Worm (Caenorhabditis elegans) whole organism, young adult: ENCODE measurements around the gene bicd-1.
A peak's percentile ranks its signal among the peaks of the same experiment; 100 is the strongest.

Experiments used
- C06A6.2 ChIP-seq: fragments of 200-800 bp; sonication (Bioruptor generic); conservative IDR thresholded peaks from 2 replicates; pipeline ENCODE4 v1.3.6; 2022; ENCODE audit warnings: missing genetic modification characterization, missing compliant biosample characterization
- D2030.7 ChIP-seq: fragments of 200-800 bp; sonication (Bioruptor generic); IDR thresholded peaks from 2 replicates; pipeline ENCODE4 v1.3.6; 2022; ENCODE audit warnings: missing genetic modification reagents, missing genetic modification characterization, missing compliant biosample characterization
- F23B12.7 ChIP-seq: sonication (generic microtip); optimal IDR thresholded peaks from 2 replicates; lab custom pipeline; 2017; ENCODE audit warnings: missing genetic modification characterization, mild to moderate bottlenecking, missing compliant biosample characterization, antibody characterized with exemption, moderate library complexity; ENCODE audit not compliant: insufficient read depth
- F33H1.4 ChIP-seq: fragments of 200-800 bp; sonication (Bioruptor generic); IDR thresholded peaks from 2 replicates; pipeline ENCODE4 v1.3.6; 2022; ENCODE audit warnings: missing genetic modification reagents, missing genetic modification characterization, missing compliant biosample characterization
- F49E8.2 ChIP-seq: sonication (generic microtip); optimal IDR thresholded peaks from 3 replicates; lab custom pipeline; 2017; ENCODE audit warnings: missing genetic modification characterization, mild to moderate bottlenecking, missing compliant biosample characterization, antibody characterized with exemption, moderate library complexity; ENCODE audit not compliant: insufficient read depth
- K12H6.12 ChIP-seq: fragments of 200-800 bp; sonication (Bioruptor generic); optimal IDR thresholded peaks from 2 replicates; lab custom pipeline; 2018; ENCODE audit warnings: mild to moderate bottlenecking, missing genetic modification characterization, missing compliant biosample characterization
- Y53F4B.3 ChIP-seq: fragments of 200-800 bp; sonication (Bioruptor generic); IDR thresholded peaks from 2 replicates; pipeline ENCODE4 v1.3.6; 2022; ENCODE audit warnings: missing genetic modification reagents, missing genetic modification characterization, missing compliant biosample characterization
- Y95B8A.8 ChIP-seq: fragments of 200-800 bp; sonication (Bioruptor generic); IDR thresholded peaks from 2 replicates; pipeline ENCODE4 v1.3.6; 2022; ENCODE audit warnings: missing genetic modification reagents, missing genetic modification characterization, missing compliant biosample characterization
- akir-1 ChIP-seq: fragments of 200-800 bp; sonication (Bioruptor generic); optimal IDR thresholded peaks from 2 replicates; lab custom pipeline; 2018; ENCODE audit warnings: mild to moderate bottlenecking, missing genetic modification characterization, moderate library complexity, missing compliant biosample characterization
- ama-1 ChIP-seq, 3 experiments: fragments of 150-350 bp in 1 of 3; sonication (generic microtip) in 2 of 3; optimal IDR thresholded peaks; 2 replicates each; lab custom pipeline; 2014 to 2018; ENCODE audit warnings: missing biosample characterization in 2 of 3, missing genetic modification characterization in 2 of 3, missing genetic modification reagents in 2 of 3
- attf-5 ChIP-seq: fragments of 200-800 bp; sonication (Bioruptor generic); optimal IDR thresholded peaks from 2 replicates; lab custom pipeline; 2018; ENCODE audit warnings: mild to moderate bottlenecking, missing genetic modification characterization, missing compliant biosample characterization
- cebp-1 ChIP-seq, 2 experiments: fragments of 200-800 bp in 1 of 2; sonication (Bioruptor generic) in 1 of 2; sonication (generic microtip) in 1 of 2; IDR thresholded peaks in 1 of 2; optimal IDR thresholded peaks in 1 of 2; 2 replicates each; pipeline versions ENCODE4 v1.3.6 to Lab custom; 2017 to 2022; ENCODE audit warnings: missing compliant biosample characterization in 2 of 2, missing genetic modification characterization in 2 of 2, mild to moderate bottlenecking in 1 of 2, missing genetic modification reagents in 1 of 2, moderate library complexity in 1 of 2
- ceh-79 ChIP-seq: sonication (generic microtip); optimal IDR thresholded peaks from 2 replicates; lab custom pipeline; 2017; ENCODE audit warnings: mild to moderate bottlenecking, missing genetic modification characterization, missing compliant biosample characterization
- chd-7 ChIP-seq: sonication (generic microtip); optimal IDR thresholded peaks from 2 replicates; lab custom pipeline; 2016; ENCODE audit warnings: mild to moderate bottlenecking, missing genetic modification characterization, moderate library complexity, missing compliant biosample characterization
- dox-1 ChIP-seq: fragments of 200-800 bp; sonication (Bioruptor generic); IDR thresholded peaks from 2 replicates; pipeline ENCODE4 v1.3.6; 2022; ENCODE audit warnings: missing genetic modification reagents, missing genetic modification characterization, missing compliant biosample characterization
- dpl-1 ChIP-seq: fragments of 150-350 bp; optimal IDR thresholded peaks from 2 replicates; lab custom pipeline; 2014; ENCODE audit warnings: missing biosample characterization, missing genetic modification reagents, missing genetic modification characterization
- efl-1 ChIP-seq: fragments of 150-350 bp; optimal IDR thresholded peaks from 2 replicates; lab custom pipeline; 2014; ENCODE audit warnings: missing biosample characterization, missing genetic modification reagents, missing genetic modification characterization
- egrh-3 ChIP-seq: fragments of 200-800 bp; sonication (Bioruptor generic); IDR thresholded peaks from 2 replicates; pipeline ENCODE4 v1.3.6; 2022; ENCODE audit warnings: missing genetic modification reagents, missing genetic modification characterization, missing compliant biosample characterization
- hmg-1.2 ChIP-seq: fragments of 200-800 bp; sonication (Bioruptor generic); IDR thresholded peaks from 2 replicates; pipeline ENCODE4 v1.3.6; 2022; ENCODE audit warnings: missing genetic modification reagents, missing genetic modification characterization, missing compliant biosample characterization
- hrde-1 ChIP-seq: sonication (generic microtip); optimal IDR thresholded peaks from 2 replicates; lab custom pipeline; 2016; ENCODE audit warnings: missing genetic modification characterization, mild to moderate bottlenecking, missing compliant biosample characterization, moderate library complexity, missing genotype, missing genetic modification reagents, borderline replicate concordance
- let-607 ChIP-seq, 2 experiments: fragments of 200-800 bp in 1 of 2; sonication (Bioruptor generic) in 1 of 2; sonication (generic microtip) in 1 of 2; optimal IDR thresholded peaks; 2 replicates each; lab custom pipeline; 2016 to 2018; ENCODE audit warnings: mild to moderate bottlenecking in 2 of 2, missing compliant biosample characterization in 2 of 2, missing genetic modification characterization in 2 of 2, moderate library complexity in 2 of 2, missing genotype in 1 of 2
- lin-35 ChIP-seq, 3 experiments: fragments of 150-350 bp in 2 of 3; sonication (generic microtip) in 1 of 3; optimal IDR thresholded peaks; 2 replicates each; lab custom pipeline; 2014 to 2018; ENCODE audit warnings: missing biosample characterization in 3 of 3, missing genetic modification characterization in 3 of 3, missing genetic modification reagents in 3 of 3
- lin-40 ChIP-seq: sonication (generic microtip); optimal IDR thresholded peaks from 2 replicates; lab custom pipeline; 2016; ENCODE audit warnings: missing genetic modification characterization, mild to moderate bottlenecking, missing compliant biosample characterization, missing genotype, missing genetic modification reagents
- lin-54 ChIP-seq: fragments of 200-800 bp; sonication (Bioruptor generic); optimal IDR thresholded peaks from 2 replicates; lab custom pipeline; 2018; ENCODE audit warnings: mild to moderate bottlenecking, missing genetic modification characterization, missing compliant biosample characterization
- madf-3 ChIP-seq: fragments of 200-800 bp; sonication (Bioruptor generic); IDR thresholded peaks from 2 replicates; pipeline ENCODE4 v1.3.6; 2022; ENCODE audit warnings: missing genetic modification reagents, missing genetic modification characterization, missing compliant biosample characterization
- madf-6 ChIP-seq: fragments of 200-800 bp; sonication (Bioruptor generic); IDR thresholded peaks from 2 replicates; pipeline ENCODE4 v1.3.6; 2022; ENCODE audit warnings: missing genetic modification reagents, missing genetic modification characterization, missing compliant biosample characterization
- mcd-1 ChIP-seq: fragments of 200-800 bp; sonication (Bioruptor generic); IDR thresholded peaks from 2 replicates; pipeline ENCODE4 v1.3.6; 2022; ENCODE audit warnings: missing genetic modification reagents, missing genetic modification characterization, missing compliant biosample characterization
- mel-28 ChIP-seq: sonication (generic microtip); optimal IDR thresholded peaks from 2 replicates; lab custom pipeline; 2016; ENCODE audit warnings: borderline replicate concordance, mild to moderate bottlenecking, missing genetic modification characterization, missing compliant biosample characterization
- nfyb-1 ChIP-seq: fragments of 200-800 bp; sonication (Bioruptor generic); IDR thresholded peaks from 2 replicates; pipeline ENCODE4 v1.3.6; 2022; ENCODE audit warnings: missing genetic modification reagents, missing genetic modification characterization, missing compliant biosample characterization
- nhr-120 ChIP-seq: fragments of 200-800 bp; sonication (Bioruptor generic); IDR thresholded peaks from 2 replicates; pipeline ENCODE4 v1.3.6; 2022; ENCODE audit warnings: missing genetic modification characterization, missing compliant biosample characterization
- nhr-80 ChIP-seq: sonication (generic microtip); optimal IDR thresholded peaks from 2 replicates; lab custom pipeline; 2016; ENCODE audit warnings: missing genetic modification characterization, missing compliant biosample characterization
- nhr-90 ChIP-seq: sonication (generic microtip); optimal IDR thresholded peaks from 2 replicates; lab custom pipeline; 2016; ENCODE audit warnings: missing genotype, mild to moderate bottlenecking, missing genetic modification characterization, missing compliant biosample characterization
- pbrm-1 ChIP-seq: fragments of 200-800 bp; sonication (Bioruptor generic); IDR thresholded peaks from 2 replicates; pipeline ENCODE4 v1.3.6; 2022; ENCODE audit warnings: missing genetic modification reagents, missing genetic modification characterization, missing compliant biosample characterization
- rcor-1 ChIP-seq: fragments of 200-800 bp; sonication (Bioruptor generic); IDR thresholded peaks from 2 replicates; pipeline ENCODE4 v1.3.6; 2022; ENCODE audit warnings: missing genetic modification reagents, missing genetic modification characterization, missing compliant biosample characterization
- rpc-1 ChIP-seq, 2 experiments: fragments of 150-350 bp in 1 of 2; sonication (generic microtip) in 1 of 2; optimal IDR thresholded peaks; 2 replicates each; lab custom pipeline; 2014 to 2018; ENCODE audit warnings: missing biosample characterization in 1 of 2, missing genetic modification characterization in 1 of 2, missing genetic modification reagents in 1 of 2, missing genotype in 1 of 2
- snpc-1.3 ChIP-seq: sonication (generic microtip); optimal IDR thresholded peaks from 2 replicates; lab custom pipeline; 2017; ENCODE audit warnings: missing genetic modification characterization, mild to moderate bottlenecking, missing compliant biosample characterization, antibody characterized with exemption, moderate library complexity, missing genotype, missing genetic modification reagents; ENCODE audit not compliant: insufficient read depth
- snpc-4 ChIP-seq, 5 experiments: fragments of 150-350 bp in 1 of 5; sonication (generic microtip) in 4 of 5; optimal IDR thresholded peaks; 2 replicates each; lab custom pipeline; 2014 to 2018; ENCODE audit warnings: missing genetic modification characterization in 5 of 5, missing biosample characterization in 3 of 5, antibody characterized with exemption in 2 of 5, mild to moderate bottlenecking in 2 of 5, missing compliant biosample characterization in 2 of 5, missing genotype in 2 of 5, moderate library complexity in 2 of 5, missing genetic modification reagents in 1 of 5
- tbp1 ChIP-seq: fragments of 200-800 bp; sonication (Bioruptor generic); optimal IDR thresholded peaks from 2 replicates; lab custom pipeline; 2018; ENCODE audit warnings: mild to moderate bottlenecking, missing genetic modification characterization, missing compliant biosample characterization
- tbx-9 ChIP-seq: sonication (generic microtip); optimal IDR thresholded peaks from 2 replicates; lab custom pipeline; 2016; ENCODE audit warnings: borderline replicate concordance, missing genetic modification characterization, inconsistent platforms, missing compliant biosample characterization
- tlf-1 ChIP-seq: fragments of 200-800 bp; sonication (Bioruptor generic); optimal IDR thresholded peaks from 2 replicates; lab custom pipeline; 2018; ENCODE audit warnings: mild to moderate bottlenecking, missing genetic modification characterization, missing compliant biosample characterization
- unc-130 ChIP-seq: sonication (generic microtip); optimal IDR thresholded peaks from 2 replicates; lab custom pipeline; 2016; ENCODE audit warnings: missing genetic modification reagents, missing genetic modification characterization, missing compliant biosample characterization
- zfh-2 ChIP-seq: fragments of 200-800 bp; sonication (Bioruptor generic); conservative IDR thresholded peaks from 2 replicates; pipeline ENCODE4 v1.3.6; 2022; ENCODE audit warnings: missing genetic modification reagents, missing genetic modification characterization, missing compliant biosample characterization
- ztf-26 ChIP-seq: sonication (generic microtip); optimal IDR thresholded peaks from 2 replicates; lab custom pipeline; 2017; ENCODE audit warnings: missing genetic modification characterization, missing compliant biosample characterization
- ztf-6 ChIP-seq: fragments of 200-800 bp; sonication (Bioruptor generic); IDR thresholded peaks from 2 replicates; pipeline ENCODE4 v1.3.6; 2022; ENCODE audit warnings: missing genetic modification reagents, missing genetic modification characterization, missing compliant biosample characterization

bicd-1 gene

DNA sequence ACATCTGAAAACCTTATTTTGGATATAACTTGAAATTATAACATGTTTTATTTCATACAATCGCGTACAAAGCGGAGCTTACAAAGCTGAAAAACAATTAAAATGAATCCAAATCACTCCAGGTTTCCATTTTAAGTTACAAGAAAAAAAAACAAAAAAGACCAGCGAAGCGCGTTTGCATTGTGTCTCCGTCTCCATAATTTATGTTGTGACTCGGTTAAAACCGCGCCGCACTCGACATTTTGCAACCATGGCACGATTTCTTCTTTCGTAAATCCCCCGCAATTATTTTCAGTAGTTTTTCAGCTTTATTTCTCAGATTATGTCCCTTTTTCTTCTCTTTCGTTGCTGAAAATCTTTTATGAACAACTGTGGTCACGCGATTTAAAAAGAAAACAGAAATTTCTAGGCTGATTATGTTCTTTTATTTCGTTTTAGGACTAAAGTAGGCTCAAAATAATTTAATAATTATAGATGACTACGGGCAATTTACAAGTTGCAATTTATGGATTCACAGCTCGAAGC, 13.3 kb upstream of the bicd-1 start, which contains the start of the genes F38A5.2 and dnj-11:
F38A5.2 (minus strand) TSS at position 4 of the 525 bp plus-strand sequence.
dnj-11 (plus strand) TSS at position 475 of the 525 bp plus-strand sequence.
- TF ChIP-seq snpc-4 (GFP tag; optimal IDR thresholded peaks at IDR 0.05; lab: Kevin White, UChicago) (peak; percentile 45), snpc-4 (tag; optimal IDR thresholded peaks at IDR 0.05; lab: Kevin White, UChicago) (peak in 3 of 4 experiments; percentile 77 to 87 (median 80)), attf-5 (GFP tag; lab: Kevin White, UChicago) (peak; percentile 82), C06A6.2 (no peak), snpc-1.3 (tag; lab: Kevin White, UChicago) (peak; percentile 42), ztf-6 (no peak), Y95B8A.8 (GFP tag; lab: Robert Waterston, UW) (0 out of 2 replicates have a peak, but pooled peaks have one; percentile 23), nhr-120 (GFP tag; lab: Robert Waterston, UW) (no peak), mcd-1 (GFP tag; lab: Robert Waterston, UW) (peak; percentile 96), let-607 (tag; optimal IDR thresholded peaks at IDR 0.05; lab: Kevin White, UChicago) (no peak), ama-1 (optimal IDR thresholded peaks at IDR 0.05; lab: Kevin White, UChicago) (no peak), ama-1 (GFP tag; optimal IDR thresholded peaks at IDR 0.05; lab: Kevin White, UChicago) (no peak), hmg-1.2 (GFP tag; lab: Robert Waterston, UW) (peak; percentile 95), ztf-26 (no peak), F23B12.7 (tag; lab: Kevin White, UChicago) (peak; percentile 90), lin-40 (tag; lab: Kevin White, UChicago) (peak; percentile 59), efl-1 (GFP tag; lab: Kevin White, UChicago) (peak; percentile 61), chd-7 (tag; lab: Kevin White, UChicago) (no peak), tlf-1 (GFP tag; lab: Kevin White, UChicago) (peak; percentile 14), D2030.7 (GFP tag; lab: Robert Waterston, UW) (peak; percentile 69), nfyb-1 (GFP tag; lab: Robert Waterston, UW) (no peak), F49E8.2 (tag; lab: Kevin White, UChicago) (peak; percentile 49), lin-35 (GFP tag; optimal IDR thresholded peaks at IDR 0.05; lab: Kevin White, UChicago) (peak in 1 of 3 experiments; percentile 43), dox-1 (GFP tag; lab: Robert Waterston, UW) (peak; percentile 76; the same call in 1 of the 2 replicates), unc-130 (GFP tag; lab: Kevin White, UChicago) (no peak), ceh-79 (tag; lab: Kevin White, UChicago) (no peak), nhr-90 (tag; lab: Kevin White, UChicago) (no peak), K12H6.12 (tag; lab: Kevin White, UChicago) (peak; percentile 48), rpc-1 (optimal IDR thresholded peaks at IDR 0.05; lab: Kevin White, UChicago) (peak; percentile 3), rpc-1 (tag; optimal IDR thresholded peaks at IDR 0.05; lab: Kevin White, UChicago) (no peak), Y53F4B.3 (GFP tag; lab: Robert Waterston, UW) (no peak), F33H1.4 (0 out of 2 replicates have a peak, but pooled peaks have one; percentile 23), rcor-1 (GFP tag; lab: Robert Waterston, UW) (peak; percentile 38; the same call in 1 of the 2 replicates), cebp-1 (GFP tag; IDR thresholded peaks at IDR 0.05; lab: Robert Waterston, UW) (no peak), cebp-1 (tag; optimal IDR thresholded peaks at IDR 0.05; lab: Kevin White, UChicago) (peak; percentile 75), dpl-1 (GFP tag; lab: Kevin White, UChicago) (peak; percentile 25), nhr-80 (tag; lab: Kevin White, UChicago) (peak; percentile 40), tbp1 (GFP tag; lab: Kevin White, UChicago) (peak; percentile 49), tbx-9 (tag; lab: Kevin White, UChicago) (no peak), madf-3 (GFP tag; lab: Robert Waterston, UW) (no peak), hrde-1 (tag; lab: Kevin White, UChicago) (no peak), egrh-3 (GFP tag; lab: Robert Waterston, UW) (0 out of 2 replicates have a peak, but pooled peaks have one; percentile 24), madf-6 (GFP tag; lab: Robert Waterston, UW) (0 out of 2 replicates have a peak, but pooled peaks have one; percentile 30), zfh-2 (GFP tag; lab: Robert Waterston, UW) (no peak), pbrm-1 (GFP tag; lab: Robert Waterston, UW) (peak; percentile 67), mel-28 (tag; lab: Kevin White, UChicago) (no peak), akir-1 (no peak), lin-54 (GFP tag; lab: Kevin White, UChicago) (peak; percentile 47)
